Worm (Caenorhabditis elegans) whole organism, young adult: ENCODE data around the gene C23G10.11.
A peak's percentile ranks its signal among the peaks of the same experiment; 100 is the strongest.

Source experiments
- C06A6.2 ChIP-seq: fragments of 200-800 bp; sonication (Bioruptor generic); conservative IDR thresholded peaks from 2 replicates; pipeline ENCODE4 v1.3.6; 2022; ENCODE audit warnings: missing genetic modification characterization, missing compliant biosample characterization
- D2030.7 ChIP-seq: fragments of 200-800 bp; sonication (Bioruptor generic); IDR thresholded peaks from 2 replicates; pipeline ENCODE4 v1.3.6; 2022; ENCODE audit warnings: missing genetic modification reagents, missing genetic modification characterization, missing compliant biosample characterization
- F33H1.4 ChIP-seq: fragments of 200-800 bp; sonication (Bioruptor generic); IDR thresholded peaks from 2 replicates; pipeline ENCODE4 v1.3.6; 2022; ENCODE audit warnings: missing genetic modification reagents, missing genetic modification characterization, missing compliant biosample characterization
- F52B5.7 ChIP-seq: sonication (generic microtip); optimal IDR thresholded peaks from 2 replicates; lab custom pipeline; 2016; ENCODE audit warnings: mild to moderate bottlenecking, missing genetic modification characterization, missing compliant biosample characterization
- F57C9.4 ChIP-seq: sonication (generic microtip); optimal IDR thresholded peaks from 2 replicates; lab custom pipeline; 2017; ENCODE audit warnings: mild to moderate bottlenecking, missing genetic modification characterization, missing compliant biosample characterization
- K11D2.4 ChIP-seq: fragments of 200-800 bp; sonication (Bioruptor generic); IDR thresholded peaks from 2 replicates; pipeline ENCODE4 v1.3.6; 2022; ENCODE audit warnings: missing genetic modification reagents, missing genetic modification characterization, missing compliant biosample characterization
- K12H6.12 ChIP-seq: fragments of 200-800 bp; sonication (Bioruptor generic); optimal IDR thresholded peaks from 2 replicates; lab custom pipeline; 2018; ENCODE audit warnings: mild to moderate bottlenecking, missing genetic modification characterization, missing compliant biosample characterization
- T07F8.4 ChIP-seq: sonication (generic microtip); optimal IDR thresholded peaks from 2 replicates; lab custom pipeline; 2016; ENCODE audit warnings: mild to moderate bottlenecking, missing genetic modification characterization, moderate library complexity, missing compliant biosample characterization
- Y53F4B.3 ChIP-seq: fragments of 200-800 bp; sonication (Bioruptor generic); IDR thresholded peaks from 2 replicates; pipeline ENCODE4 v1.3.6; 2022; ENCODE audit warnings: missing genetic modification reagents, missing genetic modification characterization, missing compliant biosample characterization
- Y79H2A.3 ChIP-seq: fragments of 200-800 bp; sonication (Bioruptor generic); conservative IDR thresholded peaks from 2 replicates; pipeline ENCODE4 v1.3.6; 2022; ENCODE audit warnings: missing genetic modification reagents, missing genetic modification characterization, missing compliant biosample characterization
- Y95B8A.8 ChIP-seq: fragments of 200-800 bp; sonication (Bioruptor generic); IDR thresholded peaks from 2 replicates; pipeline ENCODE4 v1.3.6; 2022; ENCODE audit warnings: missing genetic modification reagents, missing genetic modification characterization, missing compliant biosample characterization
- attf-3 ChIP-seq: fragments of 200-800 bp; sonication (Bioruptor generic); conservative IDR thresholded peaks from 2 replicates; pipeline ENCODE4 v1.3.6; 2022; ENCODE audit warnings: missing genetic modification reagents, missing genetic modification characterization, missing compliant biosample characterization
- attf-5 ChIP-seq: fragments of 200-800 bp; sonication (Bioruptor generic); optimal IDR thresholded peaks from 2 replicates; lab custom pipeline; 2018; ENCODE audit warnings: mild to moderate bottlenecking, missing genetic modification characterization, missing compliant biosample characterization
- attf-6 ChIP-seq: fragments of 200-800 bp; sonication (Bioruptor generic); IDR thresholded peaks from 2 replicates; pipeline ENCODE4 v1.3.6; 2022; ENCODE audit warnings: missing genetic modification reagents, missing genetic modification characterization, missing compliant biosample characterization
- bed-1 ChIP-seq: fragments of 200-800 bp; sonication (Bioruptor generic); IDR thresholded peaks from 2 replicates; pipeline ENCODE4 v1.3.6; 2022; ENCODE audit warnings: missing genetic modification reagents, missing genetic modification characterization, missing compliant biosample characterization
- cebp-1 ChIP-seq, 2 experiments: fragments of 200-800 bp in 1 of 2; sonication (Bioruptor generic) in 1 of 2; sonication (generic microtip) in 1 of 2; IDR thresholded peaks in 1 of 2; optimal IDR thresholded peaks in 1 of 2; 2 replicates each; pipeline versions ENCODE4 v1.3.6 to Lab custom; 2017 to 2022; ENCODE audit warnings: missing compliant biosample characterization in 2 of 2, missing genetic modification characterization in 2 of 2, mild to moderate bottlenecking in 1 of 2, missing genetic modification reagents in 1 of 2, moderate library complexity in 1 of 2
- ceh-100 ChIP-seq: fragments of 200-800 bp; sonication (Bioruptor generic); IDR thresholded peaks from 2 replicates; pipeline ENCODE4 v1.3.6; 2022; ENCODE audit warnings: missing genetic modification reagents, missing genetic modification characterization, missing compliant biosample characterization
- ceh-40 ChIP-seq: fragments of 200-800 bp; sonication (Bioruptor generic); IDR thresholded peaks from 2 replicates; pipeline ENCODE4 v1.3.6; 2022; ENCODE audit warnings: missing genetic modification characterization, missing compliant biosample characterization
- ceh-91 ChIP-seq: fragments of 200-800 bp; sonication (Bioruptor generic); IDR thresholded peaks from 2 replicates; pipeline ENCODE4 v1.3.6; 2022; ENCODE audit warnings: missing genetic modification reagents, missing genetic modification characterization, missing compliant biosample characterization
- dox-1 ChIP-seq: fragments of 200-800 bp; sonication (Bioruptor generic); IDR thresholded peaks from 2 replicates; pipeline ENCODE4 v1.3.6; 2022; ENCODE audit warnings: missing genetic modification reagents, missing genetic modification characterization, missing compliant biosample characterization
- dpl-1 ChIP-seq: fragments of 150-350 bp; optimal IDR thresholded peaks from 2 replicates; lab custom pipeline; 2014; ENCODE audit warnings: missing biosample characterization, missing genetic modification reagents, missing genetic modification characterization
- him-1 ChIP-seq: sonication (generic microtip); optimal IDR thresholded peaks from 2 replicates; lab custom pipeline; 2016; ENCODE audit warnings: missing genotype, missing genetic modification reagents, missing genetic modification characterization, missing compliant biosample characterization
- hlh-26 ChIP-seq: fragments of 200-800 bp; sonication (Bioruptor generic); conservative IDR thresholded peaks from 2 replicates; pipeline ENCODE4 v1.3.6; 2022; ENCODE audit warnings: missing genetic modification reagents, missing genetic modification characterization, missing compliant biosample characterization
- let-607 ChIP-seq, 2 experiments: fragments of 200-800 bp in 1 of 2; sonication (Bioruptor generic) in 1 of 2; sonication (generic microtip) in 1 of 2; optimal IDR thresholded peaks; 2 replicates each; lab custom pipeline; 2016 to 2018; ENCODE audit warnings: mild to moderate bottlenecking in 2 of 2, missing compliant biosample characterization in 2 of 2, missing genetic modification characterization in 2 of 2, moderate library complexity in 2 of 2, missing genotype in 1 of 2
- lin-26 ChIP-seq: fragments of 200-800 bp; sonication (Bioruptor generic); IDR thresholded peaks from 2 replicates; pipeline ENCODE4 v1.3.6; 2022; ENCODE audit warnings: missing genetic modification reagents, missing genetic modification characterization, missing compliant biosample characterization
- lin-35 ChIP-seq, 3 experiments: fragments of 150-350 bp in 2 of 3; sonication (generic microtip) in 1 of 3; optimal IDR thresholded peaks; 2 replicates each; lab custom pipeline; 2014 to 2018; ENCODE audit warnings: missing biosample characterization in 3 of 3, missing genetic modification characterization in 3 of 3, missing genetic modification reagents in 3 of 3
- lin-40 ChIP-seq: sonication (generic microtip); optimal IDR thresholded peaks from 2 replicates; lab custom pipeline; 2016; ENCODE audit warnings: missing genetic modification characterization, mild to moderate bottlenecking, missing compliant biosample characterization, missing genotype, missing genetic modification reagents
- lsl-1 ChIP-seq: fragments of 200-800 bp; sonication (Bioruptor generic); optimal IDR thresholded peaks from 2 replicates; lab custom pipeline; 2018; ENCODE audit warnings: mild to moderate bottlenecking, missing genetic modification characterization, moderate library complexity, missing compliant biosample characterization
- madf-3 ChIP-seq: fragments of 200-800 bp; sonication (Bioruptor generic); IDR thresholded peaks from 2 replicates; pipeline ENCODE4 v1.3.6; 2022; ENCODE audit warnings: missing genetic modification reagents, missing genetic modification characterization, missing compliant biosample characterization
- madf-6 ChIP-seq: fragments of 200-800 bp; sonication (Bioruptor generic); IDR thresholded peaks from 2 replicates; pipeline ENCODE4 v1.3.6; 2022; ENCODE audit warnings: missing genetic modification reagents, missing genetic modification characterization, missing compliant biosample characterization
- madf-8 ChIP-seq: fragments of 200-800 bp; sonication (Bioruptor generic); conservative IDR thresholded peaks from 2 replicates; pipeline ENCODE4 v1.3.6; 2022; ENCODE audit warnings: missing genetic modification reagents, missing genetic modification characterization, missing compliant biosample characterization
- mcd-1 ChIP-seq: fragments of 200-800 bp; sonication (Bioruptor generic); IDR thresholded peaks from 2 replicates; pipeline ENCODE4 v1.3.6; 2022; ENCODE audit warnings: missing genetic modification reagents, missing genetic modification characterization, missing compliant biosample characterization
- mel-28 ChIP-seq: sonication (generic microtip); optimal IDR thresholded peaks from 2 replicates; lab custom pipeline; 2016; ENCODE audit warnings: borderline replicate concordance, mild to moderate bottlenecking, missing genetic modification characterization, missing compliant biosample characterization
- pha-4 ChIP-seq: fragments of 150-350 bp; sonication (generic microtip); optimal IDR thresholded peaks from 2 replicates; lab custom pipeline; 2014; ENCODE audit warnings: missing biosample characterization, missing genetic modification reagents, missing genetic modification characterization
- rpc-1 ChIP-seq, 2 experiments: fragments of 150-350 bp in 1 of 2; sonication (generic microtip) in 1 of 2; optimal IDR thresholded peaks; 2 replicates each; lab custom pipeline; 2014 to 2018; ENCODE audit warnings: missing biosample characterization in 1 of 2, missing genetic modification characterization in 1 of 2, missing genetic modification reagents in 1 of 2, missing genotype in 1 of 2
- snpc-3.4 ChIP-seq: sonication (generic microtip); optimal IDR thresholded peaks from 2 replicates; lab custom pipeline; 2017; ENCODE audit warnings: missing genetic modification characterization, mild to moderate bottlenecking, missing compliant biosample characterization, antibody characterized with exemption, moderate library complexity, missing genotype, missing genetic modification reagents
- snpc-4 ChIP-seq, 5 experiments: fragments of 150-350 bp in 1 of 5; sonication (generic microtip) in 4 of 5; optimal IDR thresholded peaks; 2 replicates each; lab custom pipeline; 2014 to 2018; ENCODE audit warnings: missing genetic modification characterization in 5 of 5, missing biosample characterization in 3 of 5, antibody characterized with exemption in 2 of 5, mild to moderate bottlenecking in 2 of 5, missing compliant biosample characterization in 2 of 5, missing genotype in 2 of 5, moderate library complexity in 2 of 5, missing genetic modification reagents in 1 of 5
- somi-1 ChIP-seq: fragments of 200-800 bp; sonication (Bioruptor generic); optimal IDR thresholded peaks from 2 replicates; lab custom pipeline; 2018; ENCODE audit warnings: mild to moderate bottlenecking, missing genetic modification characterization, missing compliant biosample characterization
- tbp1 ChIP-seq: fragments of 200-800 bp; sonication (Bioruptor generic); optimal IDR thresholded peaks from 2 replicates; lab custom pipeline; 2018; ENCODE audit warnings: mild to moderate bottlenecking, missing genetic modification characterization, missing compliant biosample characterization
- tlf-1 ChIP-seq: fragments of 200-800 bp; sonication (Bioruptor generic); optimal IDR thresholded peaks from 2 replicates; lab custom pipeline; 2018; ENCODE audit warnings: mild to moderate bottlenecking, missing genetic modification characterization, missing compliant biosample characterization
- unc-130 ChIP-seq: sonication (generic microtip); optimal IDR thresholded peaks from 2 replicates; lab custom pipeline; 2016; ENCODE audit warnings: missing genetic modification reagents, missing genetic modification characterization, missing compliant biosample characterization
- xnd-1 ChIP-seq: sonication (generic microtip); optimal IDR thresholded peaks from 2 replicates; lab custom pipeline; 2016; ENCODE audit warnings: missing genotype, missing genetic modification reagents, missing genetic modification characterization, missing compliant biosample characterization
- ztf-22 ChIP-seq: fragments of 200-800 bp; sonication (Bioruptor generic); optimal IDR thresholded peaks from 2 replicates; lab custom pipeline; 2018; ENCODE audit warnings: mild to moderate bottlenecking, missing genetic modification characterization, moderate library complexity, missing compliant biosample characterization
- ztf-26 ChIP-seq: sonication (generic microtip); optimal IDR thresholded peaks from 2 replicates; lab custom pipeline; 2017; ENCODE audit warnings: missing genetic modification characterization, missing compliant biosample characterization

The C23G10.11 gene

ce11 chrIII:6198378-6199234, 16.8 kb downstream of the C23G10.11 start, which contains the start of the genes C23G10.7 and rpn-2 (continued):
- TF ChIP-seq T07F8.4 (no peak), madf-3 (GFP tag; lab: Robert Waterston, UW) (no peak), lin-35 (GFP tag; optimal IDR thresholded peaks at IDR 0.05; lab: Kevin White, UChicago) (peak in 1 of 3 experiments; percentile 80), madf-8 (GFP tag; lab: Robert Waterston, UW) (peak; percentile 66), F52B5.7 (tag; lab: Kevin White, UChicago) (no peak), him-1 (tag; lab: Kevin White, UChicago) (peak; percentile 46), let-607 (tag; optimal IDR thresholded peaks at IDR 0.05; lab: Kevin White, UChicago) (peak in 1 of 2 experiments; percentile 48), K12H6.12 (tag; lab: Kevin White, UChicago) (peak; percentile 28), attf-5 (peak; percentile 53), dox-1 (GFP tag; lab: Robert Waterston, UW) (peak; percentile 89), hlh-26 (no peak), D2030.7 (GFP tag; lab: Robert Waterston, UW) (peak; percentile 71; the same call in 1 of the 2 replicates), mel-28 (tag; lab: Kevin White, UChicago) (no peak), attf-3 (GFP tag; lab: Robert Waterston, UW) (peak; percentile 47; the same call in 1 of the 2 replicates), snpc-3.4 (tag; lab: Kevin White, UChicago) (peak; percentile 53), Y95B8A.8 (no peak; the same call in 1 of the 2 replicates), C06A6.2 (no peak), bed-1 (GFP tag; lab: Robert Waterston, UW) (no peak), lin-40 (tag; lab: Kevin White, UChicago) (peak; percentile 64), tlf-1 (GFP tag; lab: Kevin White, UChicago) (peak; percentile 87), ceh-40 (no peak), mcd-1 (GFP tag; lab: Robert Waterston, UW) (peak; percentile 72), dpl-1 (peak; percentile 62), K11D2.4 (no peak), ztf-22 (GFP tag; lab: Kevin White, UChicago) (no peak), F57C9.4 (tag; lab: Kevin White, UChicago) (no peak), Y79H2A.3 (GFP tag; lab: Robert Waterston, UW) (no peak), Y53F4B.3 (GFP tag; lab: Robert Waterston, UW) (no peak), ceh-100 (no peak), xnd-1 (tag; lab: Kevin White, UChicago) (peak; percentile 87), tbp1 (peak; percentile 42), cebp-1 (GFP tag; IDR thresholded peaks at IDR 0.05; lab: Robert Waterston, UW) (no peak), cebp-1 (tag; optimal IDR thresholded peaks at IDR 0.05; lab: Kevin White, UChicago) (peak; percentile 67), madf-6 (GFP tag; lab: Robert Waterston, UW) (peak; percentile 88), ztf-26 (tag; lab: Kevin White, UChicago) (no peak), F33H1.4 (GFP tag; lab: Robert Waterston, UW) (peak; percentile 75), somi-1 (GFP tag; lab: Kevin White, UChicago) (no peak), ceh-91 (GFP tag; lab: Robert Waterston, UW) (peak; percentile 60), lin-26 (GFP tag; lab: Robert Waterston, UW) (no peak), unc-130 (peak; percentile 64), snpc-4 (GFP tag; optimal IDR thresholded peaks at IDR 0.05; lab: Kevin White, UChicago) (peak; percentile 1), snpc-4 (tag; optimal IDR thresholded peaks at IDR 0.05; lab: Kevin White, UChicago) (peak in 1 of 4 experiments; percentile 60), pha-4 (tag; lab: Kevin White, UChicago) (no peak), rpc-1 (optimal IDR thresholded peaks at IDR 0.05; lab: Kevin White, UChicago) (peak; percentile 30), rpc-1 (tag; optimal IDR thresholded peaks at IDR 0.05; lab: Kevin White, UChicago) (no peak), attf-6 (GFP tag; lab: Robert Waterston, UW) (no peak), lsl-1 (GFP tag; lab: Kevin White, UChicago) (peak; percentile 94)
